Worm (Caenorhabditis elegans): ENCODE results near the gene C05E11.6.

DNA sequence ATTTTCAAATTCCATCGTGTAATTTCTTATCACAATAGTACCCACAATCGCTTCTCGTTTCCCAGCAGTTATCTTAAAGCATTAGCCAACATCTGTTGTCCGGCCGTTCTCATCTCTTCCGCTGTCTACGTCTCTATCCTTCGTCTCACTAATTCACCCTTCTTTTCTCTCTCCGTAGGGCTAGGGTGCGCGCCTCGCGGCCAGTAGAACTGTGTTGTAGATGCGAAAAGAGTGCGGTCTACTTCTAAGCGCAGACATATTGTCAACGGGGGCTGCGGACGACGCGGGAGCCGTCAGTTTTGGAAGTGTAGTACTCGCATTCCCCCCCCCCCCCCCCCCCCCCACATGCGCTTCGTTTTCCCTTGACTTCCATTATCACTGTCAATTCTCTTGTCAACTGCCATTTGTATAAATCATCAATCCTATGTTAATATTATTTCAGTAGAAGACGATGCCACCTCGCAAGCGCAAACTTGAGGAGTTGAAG lies 48.3 kb upstream of the C05E11.6 start, which contains the start of gene spr-3:
- no peak for TF ChIP-seq ztf-11 (tag; optimal IDR thresholded peaks at IDR 0.05)
- TF ChIP-seq mdl-1 (tag; optimal IDR thresholded peaks at IDR 0.05) = no peak
- no peak for TF ChIP-seq jun-1 (tag; optimal IDR thresholded peaks at IDR 0.05)
- peak; percentile 46 for TF ChIP-seq nfya-1 (tag; optimal IDR thresholded peaks at IDR 0.05; ENCODE audit: insufficient read depth)
- no peak for TF ChIP-seq fkh-10 (GFP tag; optimal IDR thresholded peaks at IDR 0.05)
- peak; percentile 11 for TF ChIP-seq nhr-25 (tag; optimal IDR thresholded peaks at IDR 0.05)
- peak; percentile 0 for TF ChIP-seq hmg-11 (tag; optimal IDR thresholded peaks at IDR 0.05)

All from whole organism, L3 larva.